Worm (Caenorhabditis elegans): Measurements from ENCODE around the gene F45D3.1.

Gene F45D3.1

ce11 chrV:12509922-12510582, 16.8 kb upstream of the F45D3.1 start (continued):
- TF ChIP-seq athp-1 (tag; optimal IDR thresholded peaks at IDR 0.05) (peak; percentile 60), ets-4 (GFP tag; optimal IDR thresholded peaks at IDR 0.05) (peak; percentile 2), nfya-1 (tag; optimal IDR thresholded peaks at IDR 0.05; ENCODE audit: borderline replicate concordance, insufficient read depth) (peak; percentile 57), F57C9.4 (tag; optimal IDR thresholded peaks at IDR 0.05) (peak; percentile 63), fkh-3 (tag; optimal IDR thresholded peaks at IDR 0.05) (peak; percentile 53), chd-7 (tag; optimal IDR thresholded peaks at IDR 0.05) (peak; percentile 69), tbx-9 (tag; optimal IDR thresholded peaks at IDR 0.05; ENCODE audit: borderline replicate concordance) (peak; percentile 38), hlh-12 (tag; optimal IDR thresholded peaks at IDR 0.05) (peak; percentile 43)

ce11 chrV:12511946-12512345, 14.9 kb upstream of the F45D3.1 start:
- TF ChIP-seq F57A8.1 (GFP tag; optimal IDR thresholded peaks at IDR 0.05) (no peak), Y53G8AR.9 (GFP tag; conservative IDR thresholded peaks at IDR 0.05) (no peak), F37B4.10 (GFP tag; IDR thresholded peaks at IDR 0.05) (no peak)

ce11 chrV:12512773-12513172, 14.1 kb upstream of the F45D3.1 start, which contains the start of the genes T28H10.2 and lgmn-1:
Gene T28H10.2, minus strand, starts transcription at chrV:12512949.
Gene lgmn-1, plus strand, starts transcription at chrV:12513056.
- TF ChIP-seq ama-1 (optimal IDR thresholded peaks at IDR 0.05) (no peak), ama-1 (GFP tag; optimal IDR thresholded peaks at IDR 0.05) (no peak), madf-6 (GFP tag; IDR thresholded peaks at IDR 0.05) (no peak), egl-44 (GFP tag; IDR thresholded peaks at IDR 0.05) (peak; percentile 47; the same call in 1 of the 2 replicates), unc-62 (GFP tag; optimal IDR thresholded peaks at IDR 0.05) (peak; percentile 61), cebp-1 (GFP tag; IDR thresholded peaks at IDR 0.05) (0 out of 2 replicates have a peak, but pooled peaks have one; percentile 17), cebp-1 (tag; optimal IDR thresholded peaks at IDR 0.05) (peak; percentile 38), let-607 (tag; optimal IDR thresholded peaks at IDR 0.05) (peak in 1 of 2 experiments; percentile 42), Y67H2A.10 (GFP tag; conservative IDR thresholded peaks at IDR 0.05) (no peak), lin-26 (GFP tag; IDR thresholded peaks at IDR 0.05) (0 out of 2 replicates have a peak, but pooled peaks have one; percentile 16), T26A5.8 (tag; optimal IDR thresholded peaks at IDR 0.05) (no peak), nhr-80 (tag; optimal IDR thresholded peaks at IDR 0.05) (peak; percentile 82), dox-1 (GFP tag; IDR thresholded peaks at IDR 0.05) (0 out of 2 replicates have a peak, but pooled peaks have one; percentile 11), nfyb-1 (GFP tag; IDR thresholded peaks at IDR 0.05) (0 out of 2 replicates have a peak, but pooled peaks have one; percentile 29)

- TF ChIP-seq die-1 (tag; optimal IDR thresholded peaks at IDR 0.05) (no peak), hmg-20 (GFP tag; IDR thresholded peaks at IDR 0.05) (no peak), cebp-1 (GFP tag; IDR thresholded peaks at IDR 0.05) (peak; percentile 79), cebp-1 (tag; optimal IDR thresholded peaks at IDR 0.05) (peak; percentile 93), lir-1 (GFP tag; conservative IDR thresholded peaks at IDR 0.05) (no peak), ztf-28 (GFP tag; IDR thresholded peaks at IDR 0.05) (no peak), hsf-1 (GFP tag; IDR thresholded peaks at IDR 0.05) (no peak), ztf-22 (GFP tag; optimal IDR thresholded peaks at IDR 0.05) (no peak), lin-26 (GFP tag; IDR thresholded peaks at IDR 0.05) (no peak), nhr-80 (tag; optimal IDR thresholded peaks at IDR 0.05) (peak; percentile 35), T26A5.8 (tag; optimal IDR thresholded peaks at IDR 0.05) (no peak), ZK185.1 (tag; optimal IDR thresholded peaks at IDR 0.05; ENCODE audit: poor library complexity, severe bottlenecking) (no peak), cebp-2 (GFP tag; IDR thresholded peaks at IDR 0.05) (no peak), sea-2 (GFP tag; IDR thresholded peaks at IDR 0.05) (no peak), atf-7 (tag; optimal IDR thresholded peaks at IDR 0.05) (no peak), C06A6.2 (GFP tag; conservative IDR thresholded peaks at IDR 0.05) (no peak), Y67H2A.10 (GFP tag; conservative IDR thresholded peaks at IDR 0.05) (no peak), K11D2.4 (GFP tag; IDR thresholded peaks at IDR 0.05) (no peak)
These were observed 13.0 kb upstream of the F45D3.1 start for ce11 chrV:12513900-12514299.

All from whole organism, young adult.